Worm (Caenorhabditis elegans) whole organism, late embryonic: Measurements from ENCODE around the gene srh-76.

Experiments used
- F13H6.1 ChIP-seq: sonication (generic microtip); optimal IDR thresholded peaks from 2 replicates; lab custom pipeline; 2016; ENCODE audit warnings: missing genetic modification characterization, missing compliant biosample characterization
- fkh-10 ChIP-seq: fragments of 150-350 bp; optimal IDR thresholded peaks from 2 replicates; lab custom pipeline; 2014; ENCODE audit warnings: missing biosample characterization, missing genetic modification reagents, missing genetic modification characterization
- mec-3 ChIP-seq: sonication (generic microtip); optimal IDR thresholded peaks from 2 replicates; lab custom pipeline; 2016; ENCODE audit warnings: borderline replicate concordance, missing genetic modification characterization, missing compliant biosample characterization

DNA sequence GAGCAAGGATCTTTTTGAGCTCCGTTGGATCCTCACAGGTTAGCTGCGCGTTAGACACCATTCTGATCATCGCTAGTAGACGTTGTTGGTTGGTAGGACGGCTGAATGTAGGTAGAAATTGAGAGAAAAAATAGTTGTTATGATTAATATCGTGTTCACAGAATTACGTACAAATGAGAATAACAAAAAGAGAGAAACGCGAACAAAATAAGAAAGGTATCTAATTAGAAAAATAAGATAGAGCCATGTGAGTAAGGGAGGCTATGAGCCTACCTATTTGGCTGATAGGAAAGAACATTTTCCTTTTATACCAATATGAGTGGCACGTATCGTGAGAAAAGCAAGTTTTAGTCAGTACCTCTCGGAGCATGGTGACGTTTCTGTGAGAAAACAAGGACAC is 50.1 kb downstream of the srh-76 start, which contains the start of gene C04E6.8:
- TF ChIP-seq mec-3 (tag; lab: Kevin White, UChicago) (no peak), F13H6.1 (tag; lab: Kevin White, UChicago) (no peak), fkh-10 (GFP tag; lab: Kevin White, UChicago) (no peak)
